Worm (Caenorhabditis elegans) whole organism, L2 larva: ENCODE results near the gene K02E2.7.

Source experiments
- C34F6.9 ChIP-seq: fragments of 150-350 bp; optimal IDR thresholded peaks from 2 replicates; lab custom pipeline; 2014; ENCODE audit warnings: missing biosample characterization, missing genetic modification characterization
- F13H6.1 ChIP-seq: sonication (generic microtip); optimal IDR thresholded peaks from 2 replicates; lab custom pipeline; 2016; ENCODE audit warnings: missing genetic modification characterization, missing compliant biosample characterization
- R02D3.7 ChIP-seq: fragments of 150-350 bp; optimal IDR thresholded peaks from 2 replicates; lab custom pipeline; 2014; ENCODE audit warnings: missing biosample characterization, missing genetic modification characterization
- Y55F3AM.14 ChIP-seq: fragments of 200-800 bp; sonication (Bioruptor generic); optimal IDR thresholded peaks from 2 replicates; lab custom pipeline; 2018; ENCODE audit warnings: mild to moderate bottlenecking, missing genetic modification characterization, missing compliant biosample characterization
- alr-1 ChIP-seq: fragments of 150-350 bp; optimal IDR thresholded peaks from 2 replicates; lab custom pipeline; 2014; ENCODE audit warnings: missing biosample characterization, missing genetic modification characterization
- aly-2 ChIP-seq: fragments of 150-350 bp; optimal IDR thresholded peaks from 2 replicates; lab custom pipeline; 2014; ENCODE audit warnings: missing biosample characterization, missing genetic modification characterization
- ama-1 ChIP-seq: fragments of 150-350 bp; optimal IDR thresholded peaks from 2 replicates; lab custom pipeline; 2018; ENCODE audit warnings: inconsistent platforms
- ceh-16 ChIP-seq: fragments of 150-350 bp; optimal IDR thresholded peaks from 2 replicates; lab custom pipeline; 2014; ENCODE audit warnings: missing biosample characterization, missing genetic modification characterization
- ceh-82 ChIP-seq: fragments of 150-350 bp; optimal IDR thresholded peaks from 2 replicates; lab custom pipeline; 2014; ENCODE audit warnings: missing biosample characterization, missing genetic modification characterization
- crh-2 ChIP-seq: sonication (generic microtip); optimal IDR thresholded peaks from 2 replicates; lab custom pipeline; 2017; ENCODE audit warnings: missing biosample characterization, missing genetic modification characterization
- dmd-4 ChIP-seq: sonication (generic microtip); optimal IDR thresholded peaks from 2 replicates; lab custom pipeline; 2017; ENCODE audit warnings: missing biosample characterization, missing genetic modification characterization
- egl-27 ChIP-seq: sonication (generic microtip); optimal IDR thresholded peaks from 3 replicates; lab custom pipeline; 2017; ENCODE audit warnings: missing biosample characterization, missing genetic modification reagents, missing genetic modification characterization
- elt-1 ChIP-seq: fragments of 150-350 bp; optimal IDR thresholded peaks from 2 replicates; lab custom pipeline; 2014; ENCODE audit warnings: missing biosample characterization, missing genetic modification characterization
- fos-1 ChIP-seq: fragments of 150-350 bp; optimal IDR thresholded peaks from 2 replicates; lab custom pipeline; 2014; ENCODE audit warnings: missing biosample characterization, missing genetic modification characterization
- gmeb-1 ChIP-seq: fragments of 150-350 bp; optimal IDR thresholded peaks from 2 replicates; lab custom pipeline; 2014; ENCODE audit warnings: missing biosample characterization, missing genetic modification characterization
- lin-11 ChIP-seq: fragments of 150-350 bp; sonication (generic microtip); optimal IDR thresholded peaks from 2 replicates; lab custom pipeline; 2014; ENCODE audit warnings: missing biosample characterization, missing genetic modification characterization, inconsistent platforms, mixed read lengths
- lin-13 ChIP-seq: fragments of 150-350 bp; optimal IDR thresholded peaks from 2 replicates; lab custom pipeline; 2014; ENCODE audit warnings: missing biosample characterization, missing genetic modification reagents, missing genetic modification characterization
- lsy-2 ChIP-seq, 2 experiments: fragments of 150-350 bp in 1 of 2; sonication (generic microtip) in 1 of 2; optimal IDR thresholded peaks; 2 replicates each; lab custom pipeline; 2014 to 2017; ENCODE audit warnings: missing biosample characterization in 2 of 2, missing genetic modification characterization in 2 of 2
- mab-5 ChIP-seq: fragments of 150-350 bp; optimal IDR thresholded peaks from 2 replicates; lab custom pipeline; 2014; ENCODE audit warnings: missing biosample characterization, missing genetic modification characterization
- mdl-1 ChIP-seq, 2 experiments: fragments of 150-350 bp in 1 of 2; sonication (generic microtip) in 1 of 2; optimal IDR thresholded peaks; 2 replicates each; lab custom pipeline; 2017; ENCODE audit warnings: missing biosample characterization in 2 of 2, missing genetic modification characterization in 2 of 2
- nhr-10 ChIP-seq: sonication (generic microtip); optimal IDR thresholded peaks from 2 replicates; lab custom pipeline; 2017; ENCODE audit warnings: missing biosample characterization, missing genetic modification characterization
- nhr-11 ChIP-seq: fragments of 150-350 bp; optimal IDR thresholded peaks from 2 replicates; lab custom pipeline; 2014; ENCODE audit warnings: missing biosample characterization, missing genetic modification characterization
- nhr-12 ChIP-seq: fragments of 150-350 bp; optimal IDR thresholded peaks from 2 replicates; lab custom pipeline; 2014; ENCODE audit warnings: missing biosample characterization, missing genetic modification characterization
- nhr-129 ChIP-seq: fragments of 150-350 bp; optimal IDR thresholded peaks from 2 replicates; lab custom pipeline; 2014; ENCODE audit warnings: missing biosample characterization, missing genetic modification characterization
- nhr-23 ChIP-seq: fragments of 150-350 bp; optimal IDR thresholded peaks from 2 replicates; lab custom pipeline; 2014; ENCODE audit warnings: missing biosample characterization, missing genetic modification reagents, missing genetic modification characterization
- nhr-237 ChIP-seq: fragments of 150-350 bp; optimal IDR thresholded peaks from 2 replicates; lab custom pipeline; 2014; ENCODE audit warnings: missing biosample characterization, missing genetic modification characterization
- nhr-25 ChIP-seq: fragments of 150-350 bp; sonication (generic microtip); optimal IDR thresholded peaks from 3 replicates; lab custom pipeline; 2014; ENCODE audit warnings: missing biosample characterization, missing genetic modification characterization
- nhr-77 ChIP-seq: fragments of 150-350 bp; optimal IDR thresholded peaks from 2 replicates; lab custom pipeline; 2014; ENCODE audit warnings: missing biosample characterization, missing genetic modification characterization
- peb-1 ChIP-seq: fragments of 150-350 bp; optimal IDR thresholded peaks from 2 replicates; lab custom pipeline; 2014; ENCODE audit warnings: missing biosample characterization, missing genetic modification characterization
- sem-4 ChIP-seq: fragments of 150-350 bp; optimal IDR thresholded peaks from 2 replicates; lab custom pipeline; 2014; ENCODE audit warnings: missing biosample characterization, missing genetic modification reagents, missing genetic modification characterization
- sma-3 ChIP-seq: sonication (generic microtip); optimal IDR thresholded peaks from 2 replicates; lab custom pipeline; 2016; ENCODE audit warnings: missing genetic modification reagents, missing genetic modification characterization, missing compliant biosample characterization
- sma-9 ChIP-seq, 2 experiments: fragments of 150-350 bp in 1 of 2; sonication (generic microtip) in 1 of 2; optimal IDR thresholded peaks; 2 replicates each; lab custom pipeline; 2014 to 2016; ENCODE audit warnings: missing genetic modification characterization in 2 of 2, mild to moderate bottlenecking in 1 of 2, missing biosample characterization in 1 of 2, missing compliant biosample characterization in 1 of 2, missing genetic modification reagents in 1 of 2, moderate library complexity in 1 of 2
- snpc-4 ChIP-seq: fragments of 150-350 bp; optimal IDR thresholded peaks from 2 replicates; lab custom pipeline; 2014; ENCODE audit warnings: missing biosample characterization, missing genetic modification characterization
- unc-39 ChIP-seq: fragments of 150-350 bp; optimal IDR thresholded peaks from 2 replicates; lab custom pipeline; 2014; ENCODE audit warnings: missing biosample characterization, missing genetic modification characterization
- unc-55 ChIP-seq: fragments of 150-350 bp; sonication (generic microtip); optimal IDR thresholded peaks from 3 replicates; lab custom pipeline; 2014; ENCODE audit warnings: missing biosample characterization, missing genetic modification reagents, missing genetic modification characterization
- unc-62 ChIP-seq: fragments of 150-350 bp; optimal IDR thresholded peaks from 2 replicates; lab custom pipeline; 2014; ENCODE audit warnings: missing biosample characterization, missing genetic modification reagents, missing genetic modification characterization
- zag-1 ChIP-seq: fragments of 150-350 bp; optimal IDR thresholded peaks from 2 replicates; lab custom pipeline; 2014; ENCODE audit warnings: missing biosample characterization, missing genetic modification characterization
- ztf-11 ChIP-seq: sonication (generic microtip); optimal IDR thresholded peaks from 2 replicates; lab custom pipeline; 2017; ENCODE audit warnings: missing biosample characterization, missing genetic modification characterization

K02E2.7 gene

DNA sequence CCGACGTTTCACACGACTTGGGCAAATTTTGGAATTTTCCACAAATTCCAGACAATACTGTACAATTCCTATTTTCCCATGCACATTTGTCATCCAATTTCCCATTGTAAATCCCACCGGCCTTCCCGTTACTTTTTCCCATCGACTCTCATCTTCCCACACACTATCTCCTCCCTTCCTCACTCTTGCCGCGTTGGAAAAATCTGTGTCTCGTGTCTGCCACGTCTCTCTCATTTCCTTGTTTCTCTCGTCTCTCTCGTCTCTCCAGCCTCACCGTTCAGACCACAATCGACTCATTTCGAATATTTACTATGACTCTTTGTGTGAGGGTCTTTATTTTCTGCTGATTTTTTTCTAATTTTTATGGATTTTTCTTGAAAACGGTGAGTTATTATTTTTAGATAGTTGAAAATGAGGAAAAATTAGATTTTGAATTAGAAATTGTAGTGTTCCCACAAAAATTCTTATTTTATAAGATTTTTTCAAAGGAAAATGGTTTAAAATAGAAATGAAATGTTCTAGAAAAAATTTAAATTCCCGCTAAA is 3.7 kb downstream of the K02E2.7 start, which contains the start of gene K02E2.11:
TSS of gene K02E2.11 (plus strand) at position 251 of the 545 bp plus-strand sequence.
- TF ChIP-seq lin-13 (peak; percentile 3), unc-55 (GFP tag; lab: Kevin White, UChicago) (peak; percentile 67), nhr-25 (tag; lab: Kevin White, UChicago) (no peak), peb-1 (tag; lab: Kevin White, UChicago) (no peak), sem-4 (tag; lab: Kevin White, UChicago) (no peak), gmeb-1 (tag; lab: Kevin White, UChicago) (peak; percentile 3), ama-1 (no peak), sma-9 (GFP tag; optimal IDR thresholded peaks at IDR 0.05; lab: Kevin White, UChicago) (no peak), sma-9 (tag; optimal IDR thresholded peaks at IDR 0.05; lab: Kevin White, UChicago) (no peak), mab-5 (tag; lab: Kevin White, UChicago) (no peak), unc-39 (tag; lab: Kevin White, UChicago) (no peak), egl-27 (tag; lab: Kevin White, UChicago) (no peak), ceh-82 (tag; lab: Kevin White, UChicago) (no peak), nhr-12 (tag; lab: Kevin White, UChicago) (no peak), aly-2 (no peak), unc-62 (GFP tag; lab: Kevin White, UChicago) (no peak), zag-1 (tag; lab: Kevin White, UChicago) (peak; percentile 9), R02D3.7 (tag; lab: Kevin White, UChicago) (no peak), F13H6.1 (tag; lab: Kevin White, UChicago) (peak; percentile 68), nhr-237 (tag; lab: Kevin White, UChicago) (no peak), lin-11 (no peak), sma-3 (GFP tag; lab: Kevin White, UChicago) (peak; percentile 39), elt-1 (no peak), ztf-11 (no peak), lsy-2 (tag; optimal IDR thresholded peaks at IDR 0.05; lab: Kevin White, UChicago) (peak in 1 of 2 experiments; percentile 60), fos-1 (tag; lab: Kevin White, UChicago) (peak; percentile 12), crh-2 (peak; percentile 98), Y55F3AM.14 (GFP tag; lab: Kevin White, UChicago) (no peak), snpc-4 (tag; lab: Kevin White, UChicago) (no peak), C34F6.9 (tag; lab: Kevin White, UChicago) (peak; percentile 80), alr-1 (tag; lab: Kevin White, UChicago) (no peak), nhr-129 (peak; percentile 65), mdl-1 (tag; optimal IDR thresholded peaks at IDR 0.05; lab: Kevin White, UChicago) (peak; percentile 18 to 33), nhr-23 (no peak), nhr-11 (tag; lab: Kevin White, UChicago) (no peak), nhr-77 (no peak)

DNA sequence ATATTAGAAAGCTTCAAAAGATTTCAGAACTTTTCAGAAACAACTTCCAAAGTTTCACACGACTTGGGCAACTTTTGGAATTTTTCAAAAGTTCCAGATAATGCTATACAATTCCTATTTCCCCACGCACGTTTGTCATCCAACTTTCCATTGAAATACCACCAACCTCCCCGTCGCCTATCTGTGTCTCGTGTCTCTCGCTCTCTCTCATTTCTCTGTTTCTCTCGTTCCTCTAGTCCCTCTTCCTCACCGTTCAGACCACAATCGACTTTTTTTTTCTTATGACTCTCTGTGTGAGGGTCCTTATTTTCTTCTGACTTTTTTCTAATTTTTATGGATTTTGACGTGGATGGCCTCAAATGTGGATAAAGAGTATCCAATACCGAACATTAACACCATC is 6.5 kb downstream of the K02E2.7 start, which contains the start of gene K02E2.6:
TSS of gene K02E2.6 (plus strand) at position 242 of the 400 bp plus-strand sequence.
- TF ChIP-seq nhr-129 (peak; percentile 12), dmd-4 (no peak), unc-55 (GFP tag; lab: Kevin White, UChicago) (peak; percentile 37), mab-5 (tag; lab: Kevin White, UChicago) (no peak), alr-1 (tag; lab: Kevin White, UChicago) (no peak)

DNA sequence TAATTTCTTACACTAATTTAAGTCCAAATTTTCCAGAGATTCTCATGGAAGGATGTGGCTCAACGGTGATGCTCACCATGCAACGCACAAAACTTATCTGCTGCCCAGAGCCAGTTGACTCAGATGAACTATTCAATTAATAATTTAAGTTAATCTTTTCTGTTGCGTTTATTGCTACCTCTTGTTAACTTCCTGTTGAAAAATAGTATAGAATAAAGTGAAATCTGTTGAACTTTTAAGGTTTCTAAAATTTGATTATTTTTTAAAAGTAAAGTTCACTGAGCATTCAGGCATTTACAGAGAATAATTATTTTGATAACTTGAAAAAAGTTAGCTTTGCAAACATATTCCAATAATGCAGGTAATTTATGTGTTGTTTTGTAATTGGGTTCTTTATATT is 10.8 kb downstream of the K02E2.7 start:
- TF ChIP-seq lin-13, result no peak
- no peak for TF ChIP-seq elt-1
- TF ChIP-seq crh-2, result no peak
- TF ChIP-seq zag-1 (tag; lab: Kevin White, UChicago), result no peak
- TF ChIP-seq ama-1, result no peak
- TF ChIP-seq nhr-77, result no peak
- no peak for TF ChIP-seq nhr-11 (tag; lab: Kevin White, UChicago)
- TF ChIP-seq gmeb-1 (tag; lab: Kevin White, UChicago), result no peak
- no peak for TF ChIP-seq nhr-10 (tag; lab: Kevin White, UChicago)
- no peak for TF ChIP-seq ceh-16 (tag; lab: Kevin White, UChicago)
- no peak for TF ChIP-seq R02D3.7 (tag; lab: Kevin White, UChicago)
- no peak for TF ChIP-seq unc-62 (GFP tag; lab: Kevin White, UChicago)
- no peak for TF ChIP-seq ztf-11
- TF ChIP-seq, all 48 proteins: peak for 0
